Fruit fly (Drosophila melanogaster) whole organism, prepupa: ENCODE results near the gene ppk7.

ENCODE experiments used
- Blimp-1 ChIP-seq: fragments of 200-800 bp; sonication (Bioruptor generic); optimal IDR thresholded peaks from 3 replicates; lab custom pipeline; 2017; ENCODE audit warnings: missing biosample characterization, missing genetic modification characterization, mild to moderate bottlenecking, moderate library complexity, missing genetic modification reagents
- CG10669 ChIP-seq: fragments of 200-800 bp; sonication (Bioruptor generic); optimal IDR thresholded peaks from 3 replicates; lab custom pipeline; 2018; ENCODE audit warnings: missing biosample characterization, mild to moderate bottlenecking, missing genetic modification characterization, moderate library complexity
- CG15336 ChIP-seq: fragments of 200-800 bp; sonication (Bioruptor generic); IDR thresholded peaks from 2 replicates; pipeline ENCODE4 v1.3.6; 2022; ENCODE audit warnings: missing biosample characterization, missing genetic modification characterization
- CG31627 ChIP-seq: fragments of 200-800 bp; sonication (Bioruptor generic); optimal IDR thresholded peaks from 3 replicates; lab custom pipeline; 2016; ENCODE audit warnings: missing biosample characterization, missing genetic modification characterization
- CG34406 ChIP-seq: fragments of 200-800 bp; sonication (Bioruptor generic); optimal IDR thresholded peaks from 3 replicates; lab custom pipeline; 2016; ENCODE audit warnings: missing biosample characterization, missing genetic modification characterization
- CG6163 ChIP-seq: fragments of 200-800 bp; sonication (Bioruptor generic); IDR thresholded peaks from 3 replicates; pipeline ENCODE4 v1.3.6; 2022; ENCODE audit warnings: missing biosample characterization, missing genetic modification characterization
- CG6276 ChIP-seq: fragments of 200-800 bp; sonication (Bioruptor generic); optimal IDR thresholded peaks from 2 replicates; lab custom pipeline; 2017; ENCODE audit warnings: missing biosample characterization, mild to moderate bottlenecking, missing genetic modification characterization
- CG7368 ChIP-seq: fragments of 200-800 bp; sonication (Bioruptor generic); optimal IDR thresholded peaks from 3 replicates; lab custom pipeline; 2016; ENCODE audit warnings: missing biosample characterization, missing genetic modification characterization
- CG8319 ChIP-seq: fragments of 200-800 bp; sonication (Bioruptor generic); optimal IDR thresholded peaks from 3 replicates; lab custom pipeline; 2016; ENCODE audit warnings: missing biosample characterization, missing genetic modification characterization
- Eip78C ChIP-seq: fragments of 200-800 bp; sonication (Bioruptor generic); peaks from one replicate; lab custom pipeline; 2016; ENCODE audit warnings: missing biosample characterization, missing genetic modification characterization
- Ets96B ChIP-seq: fragments of 200-800 bp; optimal IDR thresholded peaks from 2 replicates; lab custom pipeline; 2019; ENCODE audit warnings: missing biosample characterization, mild to moderate bottlenecking, missing genetic modification characterization, moderate library complexity
- Hr38 ChIP-seq: sonication (Bioruptor generic); optimal IDR thresholded peaks from 2 replicates; lab custom pipeline; 2016; ENCODE audit warnings: missing biosample characterization, missing genetic modification characterization
- Hr39 ChIP-seq: fragments of 200-800 bp; sonication (Bioruptor generic); optimal IDR thresholded peaks from 2 replicates; lab custom pipeline; 2016; ENCODE audit warnings: missing biosample characterization, missing genetic modification characterization
- Hr4 ChIP-seq: fragments of 200-800 bp; sonication (Bioruptor generic); optimal IDR thresholded peaks from 3 replicates; lab custom pipeline; 2016; ENCODE audit warnings: missing biosample characterization, missing genetic modification characterization
- Lpt ChIP-seq: fragments of 200-800 bp; sonication (Bioruptor generic); optimal IDR thresholded peaks from 3 replicates; lab custom pipeline; 2016; ENCODE audit warnings: missing biosample characterization, missing genetic modification characterization
- Met ChIP-seq: fragments of 200-800 bp; sonication (Bioruptor generic); optimal IDR thresholded peaks from 3 replicates; lab custom pipeline; 2016; ENCODE audit warnings: missing biosample characterization, missing genetic modification characterization
- OdsH ChIP-seq: fragments of 200-800 bp; sonication (Bioruptor generic); optimal IDR thresholded peaks from 3 replicates; lab custom pipeline; 2016; ENCODE audit warnings: missing biosample characterization, missing genetic modification characterization
- Sox14 ChIP-seq: fragments of 200-800 bp; sonication (Bioruptor generic); optimal IDR thresholded peaks from 3 replicates; lab custom pipeline; 2016; ENCODE audit warnings: missing biosample characterization, missing genetic modification characterization
- acj6 ChIP-seq: fragments of 200-800 bp; sonication (Bioruptor generic); optimal IDR thresholded peaks from 3 replicates; lab custom pipeline; 2016; ENCODE audit warnings: missing biosample characterization, missing genetic modification characterization
- cyc ChIP-seq: fragments of 200-800 bp; sonication (Bioruptor generic); optimal IDR thresholded peaks from 3 replicates; lab custom pipeline; 2016; ENCODE audit warnings: missing biosample characterization, missing genetic modification characterization
- dac ChIP-seq: fragments of 200-800 bp; sonication (Bioruptor generic); optimal IDR thresholded peaks from 2 replicates; lab custom pipeline; 2017; ENCODE audit warnings: missing biosample characterization, mild to moderate bottlenecking, missing genetic modification characterization
- eg ChIP-seq: fragments of 200-800 bp; sonication (Bioruptor generic); IDR thresholded peaks from 3 replicates; pipeline ENCODE4 v1.3.6; 2022; ENCODE audit warnings: missing biosample characterization, missing genetic modification characterization
- fd59A ChIP-seq: fragments of 200-800 bp; sonication (Bioruptor generic); optimal IDR thresholded peaks from 2 replicates; lab custom pipeline; 2017; ENCODE audit warnings: missing biosample characterization, mild to moderate bottlenecking, missing genetic modification characterization, missing genetic modification reagents
- lz ChIP-seq: fragments of 200-800 bp; sonication (Bioruptor generic); optimal IDR thresholded peaks from 3 replicates; lab custom pipeline; 2016; ENCODE audit warnings: missing biosample characterization, missing genetic modification characterization
- net ChIP-seq: fragments of 200-800 bp; sonication (Bioruptor generic); optimal IDR thresholded peaks from 3 replicates; lab custom pipeline; 2016; ENCODE audit warnings: missing biosample characterization, missing genetic modification characterization
- salr ChIP-seq, 2 experiments: fragments of 200-800 bp; sonication (Bioruptor generic); optimal IDR thresholded peaks; 3 replicates each; lab custom pipeline; 2016 to 2018; ENCODE audit warnings: missing biosample characterization in 2 of 2, missing genetic modification characterization in 2 of 2, mild to moderate bottlenecking in 1 of 2
- spab ChIP-seq: fragments of 200-800 bp; sonication (Bioruptor generic); optimal IDR thresholded peaks from 2 replicates; lab custom pipeline; 2017; ENCODE audit warnings: missing biosample characterization, mild to moderate bottlenecking, missing genetic modification characterization, missing genetic modification reagents
- ss ChIP-seq, 2 experiments: fragments of 200-800 bp; sonication (Bioruptor generic); optimal IDR thresholded peaks; 2 replicates in 1 of 2; 3 replicates in 1 of 2; lab custom pipeline; 2017 to 2018; ENCODE audit warnings: mild to moderate bottlenecking in 2 of 2, missing biosample characterization in 2 of 2, missing genetic modification characterization in 2 of 2, moderate library complexity in 1 of 2
- svp ChIP-seq: fragments of 200-800 bp; sonication (Bioruptor generic); peaks from one replicate; lab custom pipeline; 2016; ENCODE audit warnings: missing biosample characterization, missing genetic modification characterization
- vri ChIP-seq: fragments of 200-800 bp; sonication (Bioruptor generic); optimal IDR thresholded peaks from 3 replicates; lab custom pipeline; 2016; ENCODE audit warnings: missing biosample characterization, mild to moderate bottlenecking, missing genetic modification characterization

ppk7 gene

DNA sequence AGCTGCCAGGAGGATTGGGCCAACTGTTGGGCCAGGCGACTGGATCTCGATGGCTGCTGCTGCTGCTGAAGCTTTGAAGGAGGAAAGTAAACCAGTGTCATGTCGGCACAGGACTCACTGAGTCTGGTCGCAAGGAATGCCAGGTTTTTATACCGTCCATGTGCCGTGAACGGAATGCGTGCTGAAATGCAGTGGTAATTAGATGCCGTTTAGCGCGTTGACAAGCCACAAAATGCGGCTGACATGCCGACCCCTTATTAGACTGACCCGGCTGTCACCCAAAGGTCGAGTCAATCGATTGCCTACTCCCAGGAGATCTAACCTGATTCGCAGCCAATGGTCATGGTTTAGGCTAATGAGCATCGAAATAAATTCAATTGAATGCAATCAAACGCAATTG lies at the start of gene ppk7:
Gene ppk7 (minus strand): TSS at position 101 of the 400 bp plus-strand sequence.
- TF ChIP-seq Hr4 (GFP tag; lab: Kevin White, UChicago), result no peak
- TF ChIP-seq salr (GFP tag; optimal IDR thresholded peaks at IDR 0.05; lab: Kevin White, UChicago), result no peak
- TF ChIP-seq CG34406, result no peak
- TF ChIP-seq lz (GFP tag; lab: Kevin White, UChicago), result no peak

DNA sequence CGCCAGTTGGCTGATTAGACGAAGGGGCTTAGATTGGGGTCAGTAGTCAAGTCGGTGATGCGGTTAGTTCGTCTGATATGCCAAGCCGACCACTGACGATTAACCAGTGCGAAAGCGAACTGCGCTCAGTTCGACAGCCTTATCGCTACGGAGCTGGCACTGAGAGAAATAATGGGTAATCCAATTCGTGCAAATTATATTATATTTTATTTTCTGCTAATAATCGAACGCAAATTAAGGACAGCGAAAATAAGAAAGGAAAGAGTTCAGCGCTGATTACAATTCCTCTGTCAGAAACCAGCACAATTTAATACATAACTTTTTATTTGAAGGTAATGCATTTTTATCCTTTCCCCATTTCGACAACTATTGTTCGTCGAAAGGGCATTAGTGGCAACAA lies 43.0 kb upstream of the ppk7 start, which contains the start of gene CG42369:
Gene CG42369 (minus strand): TSS at position 101 of the 400 bp plus-strand sequence.
- TF ChIP-seq cyc, result no peak
- TF ChIP-seq CG10669, result no peak
- TF ChIP-seq Blimp-1, result no peak
- 0 out of 3 replicates have a peak, but pooled peaks have one; percentile 13 for TF ChIP-seq eg (GFP tag; lab: Robert Waterston, UW)
- TF ChIP-seq, all 60 proteins: peak for 1

DNA sequence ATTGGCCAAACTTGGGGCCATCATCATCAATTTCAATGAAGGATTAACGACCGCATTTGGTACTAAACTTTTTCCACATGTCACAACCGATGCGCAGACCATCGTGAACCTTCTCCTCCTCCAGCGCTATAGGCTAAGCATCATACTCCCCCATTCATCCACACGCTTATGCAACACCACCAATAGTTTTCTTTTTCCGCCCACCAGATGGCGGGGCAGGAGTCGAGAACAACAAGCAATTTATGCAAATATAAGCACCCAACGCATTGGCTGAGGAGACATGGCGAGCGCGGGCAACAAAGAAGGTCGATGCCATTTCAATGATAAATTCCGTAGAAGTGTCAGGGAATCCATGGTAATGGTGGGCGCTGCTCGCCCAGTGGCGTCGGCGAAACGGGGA lies 37.3 kb upstream of the ppk7 start:
- TF ChIP-seq OdsH (no peak), eg (GFP tag; lab: Robert Waterston, UW) (no peak), vri (GFP tag; lab: Kevin White, UChicago) (no peak), Sox14 (no peak), Met (GFP tag; lab: Kevin White, UChicago) (no peak), spab (GFP tag; lab: Kevin White, UChicago) (no peak), CG6163 (no peak)

DNA sequence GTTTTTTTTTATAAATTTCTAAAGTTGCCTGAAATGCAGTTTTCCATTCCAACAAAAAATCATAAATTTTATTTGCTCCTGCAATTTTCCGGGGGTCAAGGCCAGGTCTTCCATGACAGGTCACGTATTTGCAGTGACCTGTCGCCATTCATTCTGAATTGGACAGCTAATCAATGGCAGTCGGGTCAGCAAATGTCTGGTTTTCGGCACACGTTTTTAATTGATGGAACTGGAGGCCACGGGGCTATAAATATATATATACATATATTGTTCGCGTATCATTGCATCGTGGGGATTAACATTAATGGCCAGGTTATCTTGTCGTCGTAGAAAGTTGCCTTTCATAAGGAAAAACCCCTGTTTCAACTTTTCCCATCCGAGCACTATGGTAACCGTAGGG lies 32.9 kb upstream of the ppk7 start:
- no peak for TF ChIP-seq CG15336 (GFP tag; lab: Robert Waterston, UW)
- TF ChIP-seq svp, result peak; percentile 94

DNA sequence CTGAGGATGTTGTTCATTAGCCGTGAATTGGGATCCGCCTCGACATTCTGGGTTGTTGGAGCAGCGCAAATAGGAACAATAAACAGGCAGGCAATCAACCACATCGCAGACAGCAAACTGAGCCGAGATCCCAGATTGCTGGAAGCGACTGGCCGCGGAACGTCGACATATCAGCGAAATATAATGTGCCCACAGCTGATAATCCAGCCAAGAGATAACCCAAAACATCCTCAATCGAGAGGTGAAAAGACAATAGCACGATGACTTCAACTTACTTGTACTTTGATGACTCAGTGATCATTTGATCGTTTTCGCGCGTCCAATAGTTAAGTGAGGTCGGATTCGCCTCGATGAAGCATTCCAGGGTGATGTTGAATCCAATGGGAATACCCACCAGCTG lies 31.3 kb upstream of the ppk7 start, which contains the start of gene Nepl6:
Gene Nepl6 (minus strand): TSS at position 104 of the 400 bp plus-strand sequence.
- TF ChIP-seq svp (peak; percentile 99), spab (GFP tag; lab: Kevin White, UChicago) (no peak), Eip78C (GFP tag; lab: Kevin White, UChicago) (peak; percentile 15), fd59A (GFP tag; lab: Kevin White, UChicago) (no peak), net (GFP tag; lab: Kevin White, UChicago) (no peak), Hr39 (GFP tag; lab: Kevin White, UChicago) (no peak), dac (GFP tag; lab: Kevin White, UChicago) (no peak), Ets96B (tag; lab: Kevin White, UChicago) (no peak), Sox14 (no peak), salr (GFP tag; optimal IDR thresholded peaks at IDR 0.05; lab: Kevin White, UChicago) (no peak)

DNA sequence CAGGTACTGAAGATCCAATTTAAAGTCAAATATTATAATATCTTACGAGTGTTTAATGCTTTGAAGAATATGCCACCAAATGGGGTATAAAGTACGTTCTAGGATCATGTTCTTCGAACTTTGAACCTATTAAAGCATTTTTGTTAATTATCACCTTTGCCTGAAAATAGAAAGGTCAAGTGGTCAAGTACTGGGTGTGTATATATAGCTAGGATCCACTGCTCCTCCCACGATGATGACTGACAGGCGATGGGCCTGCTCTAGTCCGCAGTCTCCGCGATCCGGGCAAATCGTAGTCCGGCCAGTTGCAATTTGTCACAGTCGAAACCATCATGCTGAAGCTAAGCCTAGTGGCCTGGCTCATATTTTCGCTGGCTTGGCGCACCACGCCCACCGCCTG lies 26.8 kb upstream of the ppk7 start, which contains the start of gene Nepl5:
Gene Nepl5 (plus strand): TSS at position 301 of the 400 bp plus-strand sequence.
- TF ChIP-seq CG6276 (GFP tag; lab: Kevin White, UChicago) (no peak), svp (peak; percentile 56)

DNA sequence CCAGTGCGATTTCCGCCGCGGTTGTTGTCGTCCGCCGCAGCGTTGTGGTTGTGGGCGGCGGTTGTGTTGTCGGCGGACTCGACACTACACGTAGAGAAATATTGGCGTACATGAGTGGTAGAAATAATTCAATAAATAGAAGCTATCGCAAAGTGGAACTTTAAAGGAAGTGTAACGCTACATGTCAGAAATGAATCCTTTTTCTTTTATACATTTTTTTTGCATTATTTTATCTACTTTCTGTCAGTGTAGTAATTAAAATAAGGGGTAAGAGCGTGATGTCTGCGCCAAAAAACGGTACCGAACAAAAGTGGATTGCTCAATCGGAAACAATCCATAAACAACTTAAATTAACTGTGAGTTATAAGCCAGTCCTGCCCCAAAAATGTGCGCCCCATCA lies 25.1 kb upstream of the ppk7 start:
- TF ChIP-seq svp (peak; percentile 70), acj6 (no peak), Hr39 (GFP tag; lab: Kevin White, UChicago) (peak; percentile 0), CG7368 (GFP tag; lab: Kevin White, UChicago) (no peak), CG6163 (0 out of 3 replicates have a peak, but pooled peaks have one; percentile 22), fd59A (GFP tag; lab: Kevin White, UChicago) (no peak), CG31627 (peak; percentile 3), eg (GFP tag; lab: Robert Waterston, UW) (0 out of 3 replicates have a peak, but pooled peaks have one; percentile 30), Eip78C (GFP tag; lab: Kevin White, UChicago) (peak; percentile 42)

DNA sequence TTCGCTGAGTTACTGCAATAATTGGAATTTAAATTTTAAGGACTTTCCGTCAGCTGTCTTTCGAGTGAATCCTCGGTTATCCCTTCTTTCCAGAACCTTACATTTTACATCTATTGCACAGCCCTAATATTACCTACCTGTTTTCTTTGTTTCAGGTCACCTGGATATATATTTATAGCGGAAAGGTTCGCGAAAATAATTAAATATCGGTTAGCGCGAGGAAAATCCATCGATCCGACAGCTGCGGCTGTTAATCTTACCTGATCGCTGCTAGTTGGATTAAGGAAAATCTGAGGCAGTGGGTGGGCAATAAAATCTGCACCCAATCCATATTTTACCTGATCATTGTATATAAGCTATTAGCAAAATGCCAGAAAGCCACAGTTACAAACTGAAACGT lies 19.0 kb upstream of the ppk7 start:
- TF ChIP-seq vri (GFP tag; lab: Kevin White, UChicago) (no peak), Hr38 (GFP tag; lab: Kevin White, UChicago) (no peak), eg (GFP tag; lab: Robert Waterston, UW) (no peak), CG34406 (no peak), OdsH (no peak), Hr4 (GFP tag; lab: Kevin White, UChicago) (no peak), CG8319 (no peak), ss (GFP tag; optimal IDR thresholded peaks at IDR 0.05; lab: Kevin White, UChicago) (no peak), Lpt (no peak)
